Worm (Caenorhabditis elegans) whole organism, L4 larva: ENCODE data around the gene mec-12.

Source experiments
- ama-1 ChIP-seq: fragments of 150-350 bp; optimal IDR thresholded peaks from 2 replicates; lab custom pipeline; 2014; ENCODE audit warnings: inconsistent platforms, mixed read lengths
- dmd-8 ChIP-seq: fragments of 200-800 bp; sonication (Bioruptor generic); IDR thresholded peaks from 2 replicates; pipeline ENCODE4 v1.3.6; 2022; ENCODE audit warnings: missing genetic modification characterization, missing compliant biosample characterization
- fkh-10 ChIP-seq: fragments of 150-350 bp; optimal IDR thresholded peaks from 2 replicates; lab custom pipeline; 2014; ENCODE audit warnings: missing biosample characterization, missing genetic modification reagents, missing genetic modification characterization
- gei-8 ChIP-seq: fragments of 200-800 bp; sonication (Bioruptor generic); optimal IDR thresholded peaks from 2 replicates; lab custom pipeline; 2018; ENCODE audit warnings: mild to moderate bottlenecking, missing genetic modification characterization, missing compliant biosample characterization

DNA sequence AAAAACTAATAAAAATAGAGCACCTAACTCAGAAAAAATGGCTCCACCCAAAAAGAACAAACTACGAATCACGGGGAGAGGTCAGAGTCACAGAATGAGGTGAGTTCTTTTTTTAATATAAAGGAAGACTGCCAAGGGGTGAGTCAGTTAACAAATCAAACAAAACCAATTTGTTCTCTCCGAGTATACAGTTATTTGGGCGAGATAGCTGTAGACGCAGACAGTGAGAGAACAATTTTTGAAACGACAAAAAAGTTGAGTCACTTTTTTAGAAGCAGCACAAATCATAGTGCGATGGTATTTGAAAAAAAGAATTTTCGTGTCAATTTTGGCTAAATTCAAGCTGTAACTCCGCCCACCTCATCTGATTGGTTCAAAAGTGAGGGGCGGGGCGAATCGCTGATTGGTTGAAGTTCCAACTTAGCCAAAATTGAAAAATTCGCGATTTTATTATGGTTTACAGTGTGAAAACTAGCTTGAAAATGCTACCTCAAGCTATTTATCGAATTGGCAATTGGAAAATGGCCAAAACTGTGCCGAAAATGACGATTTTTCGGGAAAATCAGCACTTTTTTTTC lies 14.7 kb downstream of the mec-12 start:
- no peak for TF ChIP-seq fkh-10 (GFP tag; lab: Kevin White, UChicago)
- TF ChIP-seq ama-1, result no peak
- TF ChIP-seq dmd-8 (GFP tag; lab: Robert Waterston, UW), result no peak
- no peak for TF ChIP-seq gei-8 (GFP tag; lab: Kevin White, UChicago)
